Fruit fly (Drosophila melanogaster) whole organism, embryonic: Measurements from ENCODE around the gene Cyp12a4.

Source experiments
- B-H1 ChIP-seq: fragments of 200-800 bp; sonication (Bioruptor generic); IDR thresholded peaks from 3 replicates; pipeline ENCODE4 v1.3.6; 2022; ENCODE audit warnings: missing biosample characterization, missing genetic modification characterization
- Blimp-1 ChIP-seq: fragments of 200-800 bp; sonication (Bioruptor generic); optimal IDR thresholded peaks from 3 replicates; lab custom pipeline; 2018; ENCODE audit warnings: missing biosample characterization, missing genetic modification characterization, mild to moderate bottlenecking, moderate library complexity, missing genetic modification reagents
- CG10366 ChIP-seq: fragments of 200-800 bp; sonication (Bioruptor generic); IDR thresholded peaks from 2 replicates; pipeline ENCODE4 v1.3.6; 2022; ENCODE audit warnings: missing biosample characterization, missing genetic modification characterization
- CG10979 ChIP-seq: fragments of 200-800 bp; sonication (Bioruptor generic); optimal IDR thresholded peaks from 2 replicates; lab custom pipeline; 2018; ENCODE audit warnings: missing biosample characterization, mild to moderate bottlenecking, missing genetic modification characterization, moderate library complexity
- CG11504 ChIP-seq: fragments of 200-800 bp; sonication (Bioruptor generic); optimal IDR thresholded peaks from 3 replicates; lab custom pipeline; 2019; ENCODE audit warnings: missing biosample characterization, mild to moderate bottlenecking, missing genetic modification characterization, moderate library complexity
- CG12391 ChIP-seq: fragments of 200-800 bp; sonication (Bioruptor generic); optimal IDR thresholded peaks from 3 replicates; lab custom pipeline; 2018; ENCODE audit warnings: missing biosample characterization, mild to moderate bottlenecking, missing genetic modification characterization, moderate library complexity
- CG15073 ChIP-seq: fragments of 200-800 bp; sonication (Bioruptor generic); optimal IDR thresholded peaks from 2 replicates; lab custom pipeline; 2016; ENCODE audit warnings: missing biosample characterization, missing genetic modification characterization
- CG15696 ChIP-seq: fragments of 200-800 bp; sonication (Bioruptor generic); optimal IDR thresholded peaks from 2 replicates; lab custom pipeline; 2019; ENCODE audit warnings: missing biosample characterization, mild to moderate bottlenecking, missing genetic modification characterization, moderate library complexity
- CG1603 ChIP-seq: fragments of 200-800 bp; sonication (Bioruptor generic); optimal IDR thresholded peaks from 2 replicates; lab custom pipeline; 2019; ENCODE audit warnings: missing biosample characterization, mild to moderate bottlenecking, missing genetic modification characterization, moderate library complexity
- CG17328 ChIP-seq: fragments of 200-800 bp; sonication (Bioruptor generic); IDR thresholded peaks from 2 replicates; pipeline ENCODE4 v1.3.6; 2022; ENCODE audit warnings: missing biosample characterization, missing genetic modification characterization
- CG17359 ChIP-seq: fragments of 200-800 bp; sonication (Bioruptor generic); optimal IDR thresholded peaks from 3 replicates; lab custom pipeline; 2018; ENCODE audit warnings: missing biosample characterization, mild to moderate bottlenecking, missing genetic modification characterization, moderate library complexity
- CG18262 ChIP-seq: fragments of 200-800 bp; optimal IDR thresholded peaks from 3 replicates; lab custom pipeline; 2019; ENCODE audit warnings: missing biosample characterization, mild to moderate bottlenecking, missing genetic modification characterization, moderate library complexity
- CG2712 ChIP-seq: fragments of 200-800 bp; optimal IDR thresholded peaks from 3 replicates; lab custom pipeline; 2019; ENCODE audit warnings: missing biosample characterization, mild to moderate bottlenecking, missing genetic modification characterization, moderate library complexity
- CG31441 ChIP-seq: fragments of 200-800 bp; sonication (Bioruptor generic); IDR thresholded peaks from 2 replicates; pipeline ENCODE4 v1.3.6; 2022; ENCODE audit warnings: missing biosample characterization, missing genetic modification characterization
- CG6254 ChIP-seq: fragments of 200-800 bp; sonication (Bioruptor generic); optimal IDR thresholded peaks from 3 replicates; lab custom pipeline; 2017; ENCODE audit warnings: mild to moderate bottlenecking, missing biosample characterization, missing genetic modification reagents, missing genetic modification characterization
- CG7745 ChIP-seq: fragments of 200-800 bp; sonication (Bioruptor generic); optimal IDR thresholded peaks from 2 replicates; lab custom pipeline; 2018; ENCODE audit warnings: missing biosample characterization, mild to moderate bottlenecking, missing genetic modification characterization, moderate library complexity
- CG7839 ChIP-seq: fragments of 200-800 bp; sonication (Bioruptor generic); optimal IDR thresholded peaks from 3 replicates; lab custom pipeline; 2018; ENCODE audit warnings: missing biosample characterization, mild to moderate bottlenecking, missing genetic modification characterization, moderate library complexity
- CTCF ChIP-seq: fragments of 200-800 bp; sonication (Bioruptor generic); optimal IDR thresholded peaks from 2 replicates; lab custom pipeline; 2017; ENCODE audit warnings: missing biosample characterization, mild to moderate bottlenecking, missing genetic modification characterization, moderate library complexity
- CkIIα-i1 ChIP-seq: fragments of 200-800 bp; sonication (Bioruptor generic); IDR thresholded peaks from 2 replicates; pipeline ENCODE4 v1.3.6; 2022; ENCODE audit warnings: missing biosample characterization, missing genetic modification characterization
- Dll ChIP-seq: fragments of 200-800 bp; sonication (Bioruptor generic); IDR thresholded peaks from 4 replicates; pipeline ENCODE4 v1.3.6; 2022; ENCODE audit warnings: missing biosample characterization, missing genetic modification characterization; ENCODE audit not compliant: partially characterized antibody
- Drgx ChIP-seq: fragments of 200-800 bp; sonication (Bioruptor generic); IDR thresholded peaks from 2 replicates; pipeline ENCODE4 v1.3.6; 2022; ENCODE audit warnings: missing biosample characterization, missing genetic modification characterization
- Lpt ChIP-seq: fragments of >200 bp; optimal IDR thresholded peaks from 2 replicates; lab custom pipeline; 2018; ENCODE audit warnings: missing biosample characterization, missing genetic modification characterization
- Oli ChIP-seq: fragments of 200-800 bp; sonication (Bioruptor generic); optimal IDR thresholded peaks from 2 replicates; lab custom pipeline; 2018; ENCODE audit warnings: missing biosample characterization, mild to moderate bottlenecking, missing genetic modification characterization, moderate library complexity
- Ravus ChIP-seq: fragments of 200-800 bp; sonication (Bioruptor generic); IDR thresholded peaks from 2 replicates; pipeline ENCODE4 v1.3.6; 2022; ENCODE audit warnings: missing biosample characterization, missing genetic modification characterization
- Sin3A ChIP-seq: fragments of >200 bp; optimal IDR thresholded peaks from 2 replicates; lab custom pipeline; 2018
- Sox102F ChIP-seq: fragments of 200-800 bp; sonication (Bioruptor generic); optimal IDR thresholded peaks from 2 replicates; lab custom pipeline; 2018; ENCODE audit warnings: missing biosample characterization, mild to moderate bottlenecking, missing genetic modification characterization, moderate library complexity
- bsh ChIP-seq, 2 experiments: fragments of 200-800 bp; sonication (Bioruptor generic); optimal IDR thresholded peaks; 2 replicates each; lab custom pipeline; 2017 to 2018; ENCODE audit warnings: mild to moderate bottlenecking in 2 of 2, missing biosample characterization in 2 of 2, missing genetic modification characterization in 2 of 2, moderate library complexity in 1 of 2
- chinmo ChIP-seq: fragments of 200-800 bp; sonication (Bioruptor generic); IDR thresholded peaks from 4 replicates; pipeline ENCODE4 v1.3.6; 2022; ENCODE audit warnings: missing biosample characterization, missing genetic modification characterization; ENCODE audit not compliant: partially characterized antibody
- dmrt11E ChIP-seq: fragments of 200-800 bp; sonication (Bioruptor generic); optimal IDR thresholded peaks from 3 replicates; lab custom pipeline; 2018; ENCODE audit warnings: missing biosample characterization, mild to moderate bottlenecking, missing genetic modification characterization, moderate library complexity
- dmrt99B ChIP-seq: fragments of 200-800 bp; sonication (Bioruptor generic); optimal IDR thresholded peaks from 2 replicates; lab custom pipeline; 2018; ENCODE audit warnings: missing biosample characterization, mild to moderate bottlenecking, missing genetic modification characterization, moderate library complexity
- dysf ChIP-seq: fragments of 200-800 bp; sonication (Bioruptor generic); IDR thresholded peaks from 3 replicates; pipeline ENCODE4 v1.3.6; 2022; ENCODE audit warnings: missing biosample characterization, missing genetic modification characterization
- gem ChIP-seq: fragments of 200-800 bp; sonication (Bioruptor generic); optimal IDR thresholded peaks from 2 replicates; lab custom pipeline; 2019; ENCODE audit warnings: missing biosample characterization, mild to moderate bottlenecking, missing genetic modification characterization, moderate library complexity
- gro ChIP-seq: fragments of 200-800 bp; sonication (Bioruptor generic); optimal IDR thresholded peaks from 2 replicates; lab custom pipeline; 2016; ENCODE audit warnings: missing biosample characterization, missing genetic modification characterization
- hkb ChIP-seq, 2 experiments: fragments of 200-800 bp in 1 of 2; fragments of >200 bp in 1 of 2; sonication (Bioruptor generic) in 1 of 2; IDR thresholded peaks in 1 of 2; optimal IDR thresholded peaks in 1 of 2; 2 replicates each; pipeline versions ENCODE4 v1.3.6 to Lab custom; 2017 to 2022; ENCODE audit warnings: missing biosample characterization in 1 of 2, missing genetic modification characterization in 1 of 2
- ind ChIP-seq: fragments of 200-800 bp; sonication (Bioruptor generic); optimal IDR thresholded peaks from 3 replicates; lab custom pipeline; 2016; ENCODE audit warnings: missing biosample characterization, missing genetic modification characterization
- lola ChIP-seq, 3 experiments: fragments of >200 bp in 2 of 3; fragments of 200-800 bp in 1 of 3; sonication (Bioruptor generic) in 1 of 3; optimal IDR thresholded peaks; 2 replicates each; lab custom pipeline; 2017 to 2019; ENCODE audit warnings: missing biosample characterization in 3 of 3, missing genetic modification characterization in 3 of 3, mild to moderate bottlenecking in 1 of 3, moderate library complexity in 1 of 3
- nmo ChIP-seq: fragments of 200-800 bp; sonication (Bioruptor generic); optimal IDR thresholded peaks from 2 replicates; lab custom pipeline; 2018; ENCODE audit warnings: missing biosample characterization, mild to moderate bottlenecking, missing genetic modification characterization, moderate library complexity
- phol ChIP-seq: fragments of 200-800 bp; sonication (Bioruptor generic); optimal IDR thresholded peaks from 3 replicates; lab custom pipeline; 2018; ENCODE audit warnings: missing biosample characterization, mild to moderate bottlenecking, missing genetic modification characterization, moderate library complexity
- row ChIP-seq: fragments of 200-800 bp; sonication (Bioruptor generic); IDR thresholded peaks from 3 replicates; pipeline ENCODE4 v1.3.6; 2022; ENCODE audit warnings: missing biosample characterization, missing genetic modification characterization
- sens ChIP-seq: fragments of 200-800 bp; sonication (Bioruptor generic); peaks from one replicate; lab custom pipeline; 2016; ENCODE audit warnings: missing biosample characterization, missing genetic modification characterization
- sens-2 ChIP-seq: fragments of 200-800 bp; sonication (Bioruptor generic); IDR thresholded peaks from 2 replicates; pipeline ENCODE4 v1.3.6; 2022; ENCODE audit warnings: missing biosample characterization, missing genetic modification characterization
- slou ChIP-seq: fragments of 200-800 bp; sonication (Bioruptor generic); optimal IDR thresholded peaks from 3 replicates; lab custom pipeline; 2016; ENCODE audit warnings: missing biosample characterization, missing genetic modification characterization
- unpg ChIP-seq: fragments of 200-800 bp; sonication (Bioruptor generic); optimal IDR thresholded peaks from 3 replicates; lab custom pipeline; 2018; ENCODE audit warnings: missing biosample characterization, mild to moderate bottlenecking, missing genetic modification characterization, moderate library complexity

Cyp12a4 gene

dm6 chr3R:19103189-19103588 lies 31.8 kb upstream of the Cyp12a4 start:
- TF ChIP-seq CG10366 (GFP tag; lab: Robert Waterston, UW) (no peak), CTCF (peak; percentile 51), chinmo (GFP tag; lab: Robert Waterston, UW) (0 out of 4 replicates have a peak, but pooled peaks have one; percentile 27)
- TF ChIP-seq, all 482 proteins: peak for 2

- no peak for TF ChIP-seq Dll
- peak; percentile 19 for TF ChIP-seq phol
- TF ChIP-seq row (GFP tag; lab: Robert Waterston, UW): 0 out of 3 replicates have a peak, but pooled peaks have one; percentile 10
- no peak for TF ChIP-seq hkb (optimal IDR thresholded peaks at IDR 0.05; lab: Kevin White, UChicago)
- 0 out of 2 replicates have a peak, but pooled peaks have one; percentile 37 for TF ChIP-seq hkb (GFP tag; IDR thresholded peaks at IDR 0.05; lab: Robert Waterston, UW)
- TF ChIP-seq B-H1 (GFP tag; lab: Robert Waterston, UW): no peak
- TF ChIP-seq gem (tag; lab: Kevin White, UChicago): peak; percentile 32
- no peak for TF ChIP-seq chinmo (GFP tag; lab: Robert Waterston, UW)
- TF ChIP-seq Sox102F (GFP tag; lab: Kevin White, UChicago): peak; percentile 25
- no peak for TF ChIP-seq CG7839 (tag; lab: Kevin White, UChicago)
- TF ChIP-seq CkIIα-i1 (GFP tag; lab: Robert Waterston, UW): no peak
- TF ChIP-seq CG7745 (tag; lab: Kevin White, UChicago): no peak
- TF ChIP-seq CG6254: peak; percentile 18
- peak; percentile 1 for TF ChIP-seq CG18262 (tag; lab: Kevin White, UChicago)
- TF ChIP-seq Sin3A (lab: Kevin White, UChicago): no peak
- peak; percentile 0 for TF ChIP-seq CG2712 (tag; lab: Kevin White, UChicago)
- no peak for TF ChIP-seq Ravus (GFP tag; lab: Robert Waterston, UW)
- peak; percentile 9 for TF ChIP-seq dmrt99B
- TF ChIP-seq CG31441: 0 out of 2 replicates have a peak, but pooled peaks have one; percentile 35
- no peak for TF ChIP-seq gro
- peak; percentile 2 for TF ChIP-seq unpg (GFP tag; lab: Kevin White, UChicago)
- TF ChIP-seq CG12391: peak; percentile 9
- peak; percentile 30 for TF ChIP-seq Oli
- 0 out of 3 replicates have a peak, but pooled peaks have one; percentile 12 for TF ChIP-seq dysf (GFP tag; lab: Robert Waterston, UW)
- TF ChIP-seq sens-2: 0 out of 2 replicates have a peak, but pooled peaks have one; percentile 24
- no peak for TF ChIP-seq CG15696
- peak; percentile 48 for TF ChIP-seq CG1603 (tag; lab: Kevin White, UChicago)
- TF ChIP-seq bsh (GFP tag; optimal IDR thresholded peaks at IDR 0.05; lab: Kevin White, UChicago): peak; percentile 34 to 47
- peak; percentile 36 for TF ChIP-seq Blimp-1 (GFP tag; lab: Kevin White, UChicago)
- no peak for TF ChIP-seq Lpt
- peak; percentile 32 for TF ChIP-seq CG11504 (tag; lab: Kevin White, UChicago)
- TF ChIP-seq sens (GFP tag; lab: Kevin White, UChicago): peak; percentile 70
- peak; percentile 30; the same call in 1 of the 2 replicates for TF ChIP-seq CG17328 (GFP tag; lab: Robert Waterston, UW)
- TF ChIP-seq dmrt11E (tag; lab: Kevin White, UChicago): peak; percentile 4
- TF ChIP-seq ind (GFP tag; lab: Kevin White, UChicago): no peak
- TF ChIP-seq slou (GFP tag; lab: Kevin White, UChicago): no peak
- TF ChIP-seq CG17359 (tag; lab: Kevin White, UChicago): peak; percentile 24
- no peak for TF ChIP-seq CG15073
- peak; percentile 10 for TF ChIP-seq nmo
- no peak for TF ChIP-seq lola (GFP tag; optimal IDR thresholded peaks at IDR 0.05; lab: Kevin White, UChicago)
- TF ChIP-seq Drgx (GFP tag; lab: Robert Waterston, UW): peak; percentile 84
- TF ChIP-seq CG10979: peak; percentile 18
These were observed 30.8 kb upstream of the Cyp12a4 start for dm6 chr3R:19104123-19104522.
